Fruit fly (Drosophila melanogaster) whole organism, embryonic: ENCODE results near the gene Argk1.

ENCODE experiments used
- Aef1 ChIP-seq: fragments of 200-800 bp; sonication (Bioruptor generic); IDR thresholded peaks from 3 replicates; pipeline ENCODE4 v1.3.6; 2022; ENCODE audit warnings: missing biosample characterization, missing genetic modification characterization
- Asciz ChIP-seq: fragments of 200-800 bp; sonication (Bioruptor generic); optimal IDR thresholded peaks from 2 replicates; lab custom pipeline; 2017; ENCODE audit warnings: missing biosample characterization, mild to moderate bottlenecking, missing genetic modification characterization, missing genetic modification reagents
- BEAF-32 ChIP-seq: fragments of 200-800 bp; sonication (Bioruptor generic); optimal IDR thresholded peaks from 3 replicates; lab custom pipeline; 2017; ENCODE audit warnings: missing biosample characterization, missing genetic modification characterization, mild to moderate bottlenecking, moderate library complexity, missing genetic modification reagents
- C15 ChIP-seq: fragments of 200-800 bp; sonication (Bioruptor generic); IDR thresholded peaks from 3 replicates; pipeline ENCODE4 v1.3.6; 2022; ENCODE audit warnings: missing biosample characterization, missing genetic modification characterization
- CG11560 ChIP-seq: fragments of 200-800 bp; sonication (Bioruptor generic); IDR thresholded peaks from 3 replicates; pipeline ENCODE4 v1.3.6; 2022; ENCODE audit warnings: missing biosample characterization, missing genetic modification characterization
- CG14014 ChIP-seq: fragments of 200-800 bp; sonication (Bioruptor generic); IDR thresholded peaks from 2 replicates; pipeline ENCODE4 v1.3.6; 2022; ENCODE audit warnings: missing biosample characterization, missing genetic modification characterization
- CG14441 ChIP-seq: fragments of 200-800 bp; sonication (Bioruptor generic); IDR thresholded peaks from 2 replicates; pipeline ENCODE4 v1.3.6; 2022; ENCODE audit warnings: missing biosample characterization, missing genetic modification characterization
- CG14710 ChIP-seq: fragments of 200-800 bp; sonication (Bioruptor generic); optimal IDR thresholded peaks from 3 replicates; lab custom pipeline; 2019; ENCODE audit warnings: missing biosample characterization, mild to moderate bottlenecking, missing genetic modification characterization, moderate library complexity
- CG15601 ChIP-seq: fragments of 200-800 bp; sonication (Bioruptor generic); optimal IDR thresholded peaks from 3 replicates; lab custom pipeline; 2019; ENCODE audit warnings: missing biosample characterization, mild to moderate bottlenecking, missing genetic modification characterization, moderate library complexity
- CG30403 ChIP-seq: fragments of 200-800 bp; sonication (Bioruptor generic); optimal IDR thresholded peaks from 3 replicates; lab custom pipeline; 2016; ENCODE audit warnings: missing biosample characterization, missing genetic modification characterization
- CG31365 ChIP-seq: fragments of 200-800 bp; sonication (Bioruptor generic); optimal IDR thresholded peaks from 2 replicates; lab custom pipeline; 2018; ENCODE audit warnings: missing biosample characterization, mild to moderate bottlenecking, missing genetic modification characterization
- CG34224 ChIP-seq: fragments of 200-800 bp; sonication (Bioruptor generic); IDR thresholded peaks from 3 replicates; pipeline ENCODE4 v1.3.6; 2022; ENCODE audit warnings: missing biosample characterization, missing genetic modification characterization; ENCODE audit not compliant: partially characterized antibody
- CG34376 ChIP-seq: fragments of 200-800 bp; sonication (Bioruptor generic); optimal IDR thresholded peaks from 2 replicates; lab custom pipeline; 2018; ENCODE audit warnings: missing biosample characterization, mild to moderate bottlenecking, missing genetic modification characterization
- CG42726 ChIP-seq: fragments of 200-800 bp; sonication (Bioruptor generic); IDR thresholded peaks from 2 replicates; pipeline ENCODE4 v1.3.6; 2022; ENCODE audit warnings: missing biosample characterization, missing genetic modification characterization; ENCODE audit not compliant: partially characterized antibody
- CG4282 ChIP-seq: fragments of 200-800 bp; sonication (Bioruptor generic); optimal IDR thresholded peaks from 2 replicates; lab custom pipeline; 2016; ENCODE audit warnings: missing biosample characterization, missing genetic modification characterization
- CG7963 ChIP-seq: fragments of 200-800 bp; sonication (Bioruptor generic); IDR thresholded peaks from 3 replicates; pipeline ENCODE4 v1.3.6; 2022; ENCODE audit warnings: missing biosample characterization, missing genetic modification characterization; ENCODE audit not compliant: partially characterized antibody
- CG8089 ChIP-seq: fragments of 200-800 bp; sonication (Bioruptor generic); optimal IDR thresholded peaks from 3 replicates; lab custom pipeline; 2016; ENCODE audit warnings: missing biosample characterization, missing genetic modification characterization
- CG9876 ChIP-seq: fragments of 200-800 bp; sonication (Bioruptor generic); optimal IDR thresholded peaks from 2 replicates; lab custom pipeline; 2016; ENCODE audit warnings: missing biosample characterization, missing genetic modification characterization
- D ChIP-seq, 2 experiments: fragments of 200-800 bp in 1 of 2; fragments of >200 bp in 1 of 2; sonication (Bioruptor generic) in 1 of 2; optimal IDR thresholded peaks; 2 replicates in 1 of 2; 3 replicates in 1 of 2; lab custom pipeline; 2017; ENCODE audit warnings: mild to moderate bottlenecking in 1 of 2, missing biosample characterization in 1 of 2, missing genetic modification characterization in 1 of 2, missing genetic modification reagents in 1 of 2
- Dref ChIP-seq: fragments of 200-800 bp; sonication (Bioruptor generic); IDR thresholded peaks from 2 replicates; pipeline ENCODE4 v1.3.6; 2022; ENCODE audit warnings: missing biosample characterization, missing genetic modification characterization
- E2f1 ChIP-seq: fragments of 200-800 bp; sonication (Bioruptor generic); IDR thresholded peaks from 2 replicates; pipeline ENCODE4 v1.3.6; 2022; ENCODE audit warnings: missing biosample characterization, missing genetic modification characterization
- E2f2 ChIP-seq: fragments of 200-800 bp; sonication (Bioruptor generic); IDR thresholded peaks from 2 replicates; pipeline ENCODE4 v1.3.6; 2022; ENCODE audit warnings: missing biosample characterization, missing genetic modification characterization
- Ets65A ChIP-seq: fragments of 200-800 bp; sonication (Bioruptor generic); peaks from one replicate; lab custom pipeline; 2016; ENCODE audit warnings: missing biosample characterization, missing genetic modification characterization
- Ets97D ChIP-seq: fragments of 200-800 bp; sonication (Bioruptor generic); optimal IDR thresholded peaks from 3 replicates; lab custom pipeline; 2016; ENCODE audit warnings: missing biosample characterization, missing genetic modification characterization
- H15 ChIP-seq: fragments of 200-800 bp; sonication (Bioruptor generic); IDR thresholded peaks from 3 replicates; pipeline ENCODE4 v1.3.6; 2022; ENCODE audit warnings: missing biosample characterization, missing genetic modification characterization
- Hr78 ChIP-seq, 2 experiments: fragments of 200-800 bp in 1 of 2; fragments of >200 bp in 1 of 2; sonication (Bioruptor generic) in 1 of 2; optimal IDR thresholded peaks; 2 replicates each; lab custom pipeline; 2017 to 2019; ENCODE audit warnings: missing biosample characterization in 2 of 2, missing genetic modification characterization in 2 of 2, mild to moderate bottlenecking in 1 of 2, moderate library complexity in 1 of 2
- Lpt ChIP-seq: fragments of >200 bp; optimal IDR thresholded peaks from 2 replicates; lab custom pipeline; 2018; ENCODE audit warnings: missing biosample characterization, missing genetic modification characterization
- MTF-1 ChIP-seq: fragments of 200-800 bp; sonication (Bioruptor generic); optimal IDR thresholded peaks from 2 replicates; lab custom pipeline; 2018; ENCODE audit warnings: missing biosample characterization, mild to moderate bottlenecking, missing genetic modification characterization, borderline replicate concordance
- Optix ChIP-seq: fragments of 200-800 bp; sonication (Bioruptor generic); IDR thresholded peaks from 3 replicates; pipeline ENCODE4 v1.3.6; 2022; ENCODE audit warnings: missing biosample characterization, missing genetic modification characterization
- Pdp1 ChIP-seq, 2 experiments: fragments of 200-800 bp; sonication (Bioruptor generic); optimal IDR thresholded peaks; 3 replicates each; lab custom pipeline; 2016; ENCODE audit warnings: missing biosample characterization in 2 of 2, missing genetic modification characterization in 2 of 2, mild to moderate bottlenecking in 1 of 2, moderate library complexity in 1 of 2
- Rfx ChIP-seq: fragments of 200-800 bp; sonication (Bioruptor generic); IDR thresholded peaks from 2 replicates; pipeline ENCODE4 v1.3.6; 2022; ENCODE audit warnings: missing biosample characterization, missing genetic modification characterization
- Side ChIP-seq: fragments of 200-800 bp; sonication (Bioruptor generic); optimal IDR thresholded peaks from 2 replicates; lab custom pipeline; 2016; ENCODE audit warnings: missing biosample characterization, missing genetic modification characterization
- Xbp1 ChIP-seq: fragments of 200-800 bp; sonication (Bioruptor generic); optimal IDR thresholded peaks from 3 replicates; lab custom pipeline; 2016; ENCODE audit warnings: missing biosample characterization, mild to moderate bottlenecking, missing genetic modification characterization
- al ChIP-seq: fragments of 200-800 bp; sonication (Bioruptor generic); IDR thresholded peaks from 2 replicates; pipeline ENCODE4 v1.3.6; 2022; ENCODE audit warnings: missing biosample characterization, missing genetic modification characterization
- chif ChIP-seq, 2 experiments: fragments of 200-800 bp; sonication (Bioruptor generic); optimal IDR thresholded peaks; 3 replicates each; lab custom pipeline; 2016; ENCODE audit warnings: missing biosample characterization in 2 of 2, missing genetic modification characterization in 2 of 2
- chinmo ChIP-seq: fragments of 200-800 bp; sonication (Bioruptor generic); IDR thresholded peaks from 4 replicates; pipeline ENCODE4 v1.3.6; 2022; ENCODE audit warnings: missing biosample characterization, missing genetic modification characterization; ENCODE audit not compliant: partially characterized antibody
- dan ChIP-seq: fragments of 200-800 bp; sonication (Bioruptor generic); IDR thresholded peaks from 2 replicates; pipeline ENCODE4 v1.3.6; 2022; ENCODE audit warnings: missing biosample characterization, missing genetic modification characterization
- en ChIP-seq: fragments of 200-800 bp; sonication (Bioruptor generic); optimal IDR thresholded peaks from 2 replicates; lab custom pipeline; 2016; ENCODE audit warnings: missing biosample characterization, missing genetic modification characterization
- lab ChIP-seq: fragments of 200-800 bp; sonication (Bioruptor generic); optimal IDR thresholded peaks from 3 replicates; lab custom pipeline; 2017; ENCODE audit warnings: missing biosample characterization, missing genetic modification characterization, mild to moderate bottlenecking, moderate library complexity, missing genetic modification reagents
- mld ChIP-seq: fragments of 200-800 bp; sonication (Bioruptor generic); IDR thresholded peaks from 3 replicates; pipeline ENCODE4 v1.3.6; 2022; ENCODE audit warnings: missing biosample characterization, missing genetic modification characterization; ENCODE audit not compliant: partially characterized antibody
- pan ChIP-seq, 4 experiments: fragments of >200 bp in 3 of 4; fragments of 200-800 bp in 1 of 4; sonication (Bioruptor generic) in 1 of 4; optimal IDR thresholded peaks in 3 of 4; IDR thresholded peaks in 1 of 4; 2 replicates each; pipeline versions ENCODE4 v1.3.6 to Lab custom; 2017 to 2022; ENCODE audit warnings: missing biosample characterization in 2 of 4, missing genetic modification characterization in 2 of 4, mixed read lengths in 1 of 4
- phol ChIP-seq: fragments of 200-800 bp; sonication (Bioruptor generic); optimal IDR thresholded peaks from 3 replicates; lab custom pipeline; 2018; ENCODE audit warnings: missing biosample characterization, mild to moderate bottlenecking, missing genetic modification characterization, moderate library complexity
- prd ChIP-seq, 3 experiments: fragments of >200 bp in 2 of 3; fragments of 200-800 bp in 1 of 3; sonication (Bioruptor generic) in 1 of 3; optimal IDR thresholded peaks in 2 of 3; IDR thresholded peaks in 1 of 3; 2 replicates in 2 of 3; 3 replicates in 1 of 3; pipeline versions ENCODE4 v1.3.6 to Lab custom; 2017 to 2022; ENCODE audit warnings: missing biosample characterization in 1 of 3, missing genetic modification characterization in 1 of 3
- sens ChIP-seq: fragments of 200-800 bp; sonication (Bioruptor generic); peaks from one replicate; lab custom pipeline; 2016; ENCODE audit warnings: missing biosample characterization, missing genetic modification characterization
- sob ChIP-seq: fragments of 200-800 bp; sonication (Bioruptor generic); IDR thresholded peaks from 2 replicates; pipeline ENCODE4 v1.3.6; 2022; ENCODE audit warnings: missing biosample characterization, missing genetic modification characterization
- stc ChIP-seq: fragments of 200-800 bp; sonication (Bioruptor generic); IDR thresholded peaks from 2 replicates; pipeline ENCODE4 v1.3.6; 2022; ENCODE audit warnings: missing biosample characterization, missing genetic modification characterization
- tgo ChIP-seq: fragments of 200-800 bp; sonication (Bioruptor generic); IDR thresholded peaks from 3 replicates; pipeline ENCODE4 v1.3.6; 2022; ENCODE audit warnings: missing biosample characterization, missing genetic modification characterization
- tll ChIP-seq, 2 experiments: fragments of 200-800 bp in 1 of 2; fragments of >200 bp in 1 of 2; sonication (Bioruptor generic) in 1 of 2; optimal IDR thresholded peaks; 2 replicates each; lab custom pipeline; 2017 to 2019; ENCODE audit warnings: missing biosample characterization in 2 of 2, missing genetic modification characterization in 2 of 2, mild to moderate bottlenecking in 1 of 2, moderate library complexity in 1 of 2
- tna ChIP-seq: fragments of 200-800 bp; sonication (Bioruptor generic); IDR thresholded peaks from 2 replicates; pipeline ENCODE4 v1.3.6; 2022; ENCODE audit warnings: missing biosample characterization, missing genetic modification characterization; ENCODE audit not compliant: partially characterized antibody
- tx ChIP-seq: fragments of 200-800 bp; sonication (Bioruptor generic); optimal IDR thresholded peaks from 2 replicates; lab custom pipeline; 2016; ENCODE audit warnings: missing biosample characterization, missing genetic modification characterization

Gene Argk1

dm6 chr3L:9033537-9033936, 32.3 kb downstream of the Argk1 start (continued):
- TF ChIP-seq Ets97D (GFP tag; lab: Kevin White, UChicago), result no peak
- no peak for TF ChIP-seq MTF-1
- TF ChIP-seq Lpt (GFP tag; lab: Kevin White, UChicago), result no peak
- no peak for TF ChIP-seq al (GFP tag; lab: Robert Waterston, UW)
- TF ChIP-seq H15, result no peak
- no peak for TF ChIP-seq CG11560 (tag; lab: Robert Waterston, UW)
- no peak for TF ChIP-seq Rfx (GFP tag; lab: Robert Waterston, UW)
- TF ChIP-seq CG7963 (GFP tag; lab: Robert Waterston, UW), result no peak
- no peak for TF ChIP-seq stc
- TF ChIP-seq tx (GFP tag; lab: Kevin White, UChicago), result no peak
- TF ChIP-seq Side (GFP tag; lab: Kevin White, UChicago), result no peak
- no peak for TF ChIP-seq CG14710 (tag; lab: Kevin White, UChicago)
- no peak for TF ChIP-seq sob (GFP tag; lab: Robert Waterston, UW)
- peak; percentile 19 for TF ChIP-seq CG30403
- no peak for TF ChIP-seq chinmo (GFP tag; lab: Robert Waterston, UW)
- TF ChIP-seq tna (GFP tag; lab: Robert Waterston, UW), result no peak
- no peak for TF ChIP-seq Aef1 (GFP tag; lab: Robert Waterston, UW)
- TF ChIP-seq Pdp1 (GFP tag; optimal IDR thresholded peaks at IDR 0.05; lab: Kevin White, UChicago), result no peak
- TF ChIP-seq E2f1 (GFP tag; lab: Robert Waterston, UW), result no peak
- no peak for TF ChIP-seq CG34224 (GFP tag; lab: Robert Waterston, UW)
- no peak for TF ChIP-seq CG9876
- no peak for TF ChIP-seq Ets65A (GFP tag; lab: Kevin White, UChicago)
- TF ChIP-seq CG8089 (GFP tag; lab: Kevin White, UChicago), result no peak
- no peak for TF ChIP-seq CG4282 (GFP tag; lab: Kevin White, UChicago)
- no peak for TF ChIP-seq lab (GFP tag; lab: Kevin White, UChicago)
- TF ChIP-seq CG31365, result no peak
- TF ChIP-seq CG14014 (GFP tag; lab: Robert Waterston, UW), result no peak
- TF ChIP-seq tgo, result no peak
- TF ChIP-seq Dref (GFP tag; lab: Robert Waterston, UW), result no peak
- no peak for TF ChIP-seq sens (GFP tag; lab: Kevin White, UChicago)
- no peak for TF ChIP-seq Asciz
- no peak for TF ChIP-seq CG34376
- TF ChIP-seq D (optimal IDR thresholded peaks at IDR 0.05; lab: Kevin White, UChicago), result no peak
- no peak for TF ChIP-seq D (GFP tag; optimal IDR thresholded peaks at IDR 0.05; lab: Kevin White, UChicago)
- no peak for TF ChIP-seq Xbp1 (GFP tag; lab: Kevin White, UChicago)
- no peak for TF ChIP-seq CG42726 (GFP tag; lab: Robert Waterston, UW)
- TF ChIP-seq dan, result no peak
- no peak for TF ChIP-seq prd (optimal IDR thresholded peaks at IDR 0.05; lab: Kevin White, UChicago)
- TF ChIP-seq prd (GFP tag; IDR thresholded peaks at IDR 0.05; lab: Robert Waterston, UW), result no peak
- TF ChIP-seq BEAF-32, result no peak
- no peak for TF ChIP-seq C15
- TF ChIP-seq Optix, result no peak
- TF ChIP-seq E2f2 (GFP tag; lab: Robert Waterston, UW), result no peak
- no peak for TF ChIP-seq mld (GFP tag; lab: Robert Waterston, UW)
- peak; percentile 34 for TF ChIP-seq CG15601
- no peak for TF ChIP-seq pan (optimal IDR thresholded peaks at IDR 0.05; lab: Kevin White, UChicago)
- no peak for TF ChIP-seq pan (GFP tag; optimal IDR thresholded peaks at IDR 0.05 in 1 of 2, IDR thresholded peaks at IDR 0.05 in 1 of 2)
- TF ChIP-seq en, result no peak
- TF ChIP-seq Hr78 (GFP tag; optimal IDR thresholded peaks at IDR 0.05; lab: Kevin White, UChicago), result no peak
- peak; percentile 48 for TF ChIP-seq phol (tag; lab: Kevin White, UChicago)
- no peak for TF ChIP-seq chif (GFP tag; optimal IDR thresholded peaks at IDR 0.05; lab: Kevin White, UChicago)
- no peak for TF ChIP-seq tll (GFP tag; optimal IDR thresholded peaks at IDR 0.05; lab: Kevin White, UChicago)
- TF ChIP-seq CG14441 (GFP tag; lab: Robert Waterston, UW), result no peak
